Worm (Caenorhabditis elegans): ENCODE results near the gene Y43F8C.11.

- TF ChIP-seq fos-1 (tag; optimal IDR thresholded peaks at IDR 0.05) (no peak), snpc-4 (tag; optimal IDR thresholded peaks at IDR 0.05) (no peak), ZK546.5 (tag; optimal IDR thresholded peaks at IDR 0.05) (no peak), elt-3 (tag; optimal IDR thresholded peaks at IDR 0.05) (no peak), nhr-237 (tag; optimal IDR thresholded peaks at IDR 0.05) (no peak)
Measured at ce11 chrV:19715419-19715818, 45.4 kb downstream of the Y43F8C.11 start, which contains the start of gene Y43F8C.16.
